Fruit fly (Drosophila melanogaster) whole organism, prepupa: Measurements from ENCODE around the gene Sas-6.

Experiments
- CG16779 ChIP-seq: fragments of 200-800 bp; sonication (Bioruptor generic); optimal IDR thresholded peaks from 3 replicates; lab custom pipeline; 2017; ENCODE audit warnings: missing biosample characterization, mild to moderate bottlenecking, missing genetic modification characterization
- CG31627 ChIP-seq: fragments of 200-800 bp; sonication (Bioruptor generic); optimal IDR thresholded peaks from 3 replicates; lab custom pipeline; 2016; ENCODE audit warnings: missing biosample characterization, missing genetic modification characterization
- CG32006 ChIP-seq: fragments of 200-800 bp; sonication (Bioruptor generic); optimal IDR thresholded peaks from 3 replicates; lab custom pipeline; 2017; ENCODE audit warnings: missing biosample characterization, mild to moderate bottlenecking, missing genetic modification characterization
- CG6163 ChIP-seq: fragments of 200-800 bp; sonication (Bioruptor generic); IDR thresholded peaks from 3 replicates; pipeline ENCODE4 v1.3.6; 2022; ENCODE audit warnings: missing biosample characterization, missing genetic modification characterization
- CG6854 ChIP-seq: fragments of 200-800 bp; sonication (Bioruptor generic); optimal IDR thresholded peaks from 2 replicates; lab custom pipeline; 2017; ENCODE audit warnings: missing biosample characterization, mild to moderate bottlenecking, missing genetic modification characterization
- Eip75B ChIP-seq: fragments of 200-800 bp; sonication (Bioruptor generic); optimal IDR thresholded peaks from 3 replicates; lab custom pipeline; 2016; ENCODE audit warnings: missing biosample characterization, missing genetic modification characterization
- Sox14 ChIP-seq: fragments of 200-800 bp; sonication (Bioruptor generic); optimal IDR thresholded peaks from 3 replicates; lab custom pipeline; 2016; ENCODE audit warnings: missing biosample characterization, missing genetic modification characterization
- achi ChIP-seq: fragments of 200-800 bp; sonication (Bioruptor generic); optimal IDR thresholded peaks from 3 replicates; lab custom pipeline; 2016; ENCODE audit warnings: missing biosample characterization, missing genetic modification characterization
- acj6 ChIP-seq: fragments of 200-800 bp; sonication (Bioruptor generic); optimal IDR thresholded peaks from 3 replicates; lab custom pipeline; 2016; ENCODE audit warnings: missing biosample characterization, missing genetic modification characterization
- dsx ChIP-seq: fragments of 200-800 bp; optimal IDR thresholded peaks from 3 replicates; lab custom pipeline; 2019; ENCODE audit warnings: missing biosample characterization, mild to moderate bottlenecking, missing genetic modification characterization, moderate library complexity; ENCODE audit not compliant: poor library complexity, severe bottlenecking
- fd59A ChIP-seq: fragments of 200-800 bp; sonication (Bioruptor generic); optimal IDR thresholded peaks from 2 replicates; lab custom pipeline; 2017; ENCODE audit warnings: missing biosample characterization, mild to moderate bottlenecking, missing genetic modification characterization, missing genetic modification reagents
- spab ChIP-seq: fragments of 200-800 bp; sonication (Bioruptor generic); optimal IDR thresholded peaks from 2 replicates; lab custom pipeline; 2017; ENCODE audit warnings: missing biosample characterization, mild to moderate bottlenecking, missing genetic modification characterization, missing genetic modification reagents
- ss ChIP-seq, 2 experiments: fragments of 200-800 bp; sonication (Bioruptor generic); optimal IDR thresholded peaks; 2 replicates in 1 of 2; 3 replicates in 1 of 2; lab custom pipeline; 2017 to 2018; ENCODE audit warnings: mild to moderate bottlenecking in 2 of 2, missing biosample characterization in 2 of 2, missing genetic modification characterization in 2 of 2, moderate library complexity in 1 of 2

DNA sequence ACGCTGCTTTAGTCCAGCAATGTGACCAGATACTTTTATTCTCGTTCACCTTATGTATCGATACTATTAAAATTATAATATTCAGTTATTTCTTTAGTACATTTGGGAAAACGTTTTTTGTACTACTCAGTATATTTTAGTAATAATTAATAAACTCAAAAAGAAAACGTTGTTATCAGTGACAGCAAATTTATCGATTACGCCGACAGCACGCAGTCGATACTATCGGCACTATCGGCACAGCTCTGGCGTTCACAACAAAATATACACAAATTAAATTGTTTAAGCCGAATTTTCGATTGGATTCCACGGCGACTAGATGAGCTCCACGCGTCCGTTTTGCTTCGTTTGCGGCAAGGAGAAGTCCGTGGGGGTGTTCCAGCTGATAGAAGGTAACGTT lies 44.3 kb downstream of the Sas-6 start, which contains the start of the genes janA, Sry-alpha and Sry-beta:
- TF ChIP-seq spab = no peak
- no peak for TF ChIP-seq fd59A (GFP tag; lab: Kevin White, UChicago)
- TF ChIP-seq CG6163 (GFP tag; lab: Robert Waterston, UW) = no peak
- TF ChIP-seq achi (GFP tag; lab: Kevin White, UChicago) = no peak
- TF ChIP-seq acj6 (GFP tag; lab: Kevin White, UChicago) = no peak
- TF ChIP-seq CG32006 (GFP tag; lab: Kevin White, UChicago) = no peak
- no peak for TF ChIP-seq CG6854 (GFP tag; lab: Kevin White, UChicago)
- no peak for TF ChIP-seq Eip75B (GFP tag; lab: Kevin White, UChicago)
- TF ChIP-seq ss (GFP tag; optimal IDR thresholded peaks at IDR 0.05; lab: Kevin White, UChicago) = no peak
- TF ChIP-seq CG16779 (tag; lab: Kevin White, UChicago) = no peak
- no peak for TF ChIP-seq CG31627 (GFP tag; lab: Kevin White, UChicago)
- TF ChIP-seq Sox14 (GFP tag; lab: Kevin White, UChicago) = no peak
- peak; percentile 91 for TF ChIP-seq dsx (GFP tag; lab: Kevin White, UChicago)
